Fruit fly (Drosophila melanogaster) whole organism, embryonic: Measurements from ENCODE around the gene Reg-2.
A peak's percentile ranks its signal among the peaks of the same experiment; 100 is the strongest.

Experiments used
- Aef1 ChIP-seq: fragments of 200-800 bp; sonication (Bioruptor generic); IDR thresholded peaks from 3 replicates; pipeline ENCODE4 v1.3.6; 2022; ENCODE audit warnings: missing biosample characterization, missing genetic modification characterization
- Antp ChIP-seq: fragments of 200-800 bp; sonication (Bioruptor generic); optimal IDR thresholded peaks from 3 replicates; lab custom pipeline; 2016; ENCODE audit warnings: missing biosample characterization, missing genetic modification characterization
- Atf6 ChIP-seq: fragments of 200-800 bp; sonication (Bioruptor generic); IDR thresholded peaks from 2 replicates; pipeline ENCODE4 v1.3.6; 2022; ENCODE audit warnings: missing biosample characterization, missing genetic modification characterization
- CG10366 ChIP-seq: fragments of 200-800 bp; sonication (Bioruptor generic); IDR thresholded peaks from 2 replicates; pipeline ENCODE4 v1.3.6; 2022; ENCODE audit warnings: missing biosample characterization, missing genetic modification characterization
- CG10462 ChIP-seq: fragments of 200-800 bp; sonication (Bioruptor generic); optimal IDR thresholded peaks from 2 replicates; lab custom pipeline; 2016; ENCODE audit warnings: missing biosample characterization, missing genetic modification characterization
- CG12104 ChIP-seq: fragments of 200-800 bp; sonication (Bioruptor generic); optimal IDR thresholded peaks from 3 replicates; lab custom pipeline; 2016; ENCODE audit warnings: missing biosample characterization, missing genetic modification characterization
- CG12659 ChIP-seq: fragments of 200-800 bp; sonication (Bioruptor generic); optimal IDR thresholded peaks from 3 replicates; lab custom pipeline; 2017; ENCODE audit warnings: mild to moderate bottlenecking, missing biosample characterization, missing genetic modification reagents, missing genetic modification characterization
- CG12942 ChIP-seq: fragments of 200-800 bp; sonication (Bioruptor generic); optimal IDR thresholded peaks from 3 replicates; lab custom pipeline; 2016; ENCODE audit warnings: missing biosample characterization, missing genetic modification characterization
- CG13123 ChIP-seq: fragments of 200-800 bp; sonication (Bioruptor generic); optimal IDR thresholded peaks from 2 replicates; lab custom pipeline; 2016; ENCODE audit warnings: missing biosample characterization, missing genetic modification characterization
- CG13424 ChIP-seq: fragments of 200-800 bp; sonication (Bioruptor generic); optimal IDR thresholded peaks from 2 replicates; lab custom pipeline; 2019; ENCODE audit warnings: missing biosample characterization, mild to moderate bottlenecking, missing genetic modification characterization, moderate library complexity
- CG14050 ChIP-seq: fragments of 200-800 bp; sonication (Bioruptor generic); IDR thresholded peaks from 3 replicates; pipeline ENCODE4 v1.3.6; 2022; ENCODE audit warnings: missing biosample characterization, missing genetic modification characterization
- CG16813 ChIP-seq: fragments of 200-800 bp; sonication (Bioruptor generic); IDR thresholded peaks from 3 replicates; pipeline ENCODE4 v1.3.6; 2022; ENCODE audit warnings: missing biosample characterization, missing genetic modification characterization; ENCODE audit not compliant: partially characterized antibody
- CG18599 ChIP-seq: fragments of 200-800 bp; sonication (Bioruptor generic); optimal IDR thresholded peaks from 3 replicates; lab custom pipeline; 2017; ENCODE audit warnings: missing biosample characterization, missing genetic modification characterization, mild to moderate bottlenecking, moderate library complexity, missing genetic modification reagents
- CG2120 ChIP-seq: fragments of 200-800 bp; sonication (Bioruptor generic); optimal IDR thresholded peaks from 3 replicates; lab custom pipeline; 2016; ENCODE audit warnings: missing biosample characterization, missing genetic modification characterization
- CG3065 ChIP-seq: fragments of 200-800 bp; sonication (Bioruptor generic); optimal IDR thresholded peaks from 2 replicates; lab custom pipeline; 2016; ENCODE audit warnings: missing biosample characterization, missing genetic modification characterization
- CG31224 ChIP-seq: fragments of 200-800 bp; sonication (Bioruptor generic); IDR thresholded peaks from 2 replicates; pipeline ENCODE4 v1.3.6; 2022; ENCODE audit warnings: missing biosample characterization, missing genetic modification characterization
- CG43689 ChIP-seq: fragments of 200-800 bp; sonication (Bioruptor generic); IDR thresholded peaks from 2 replicates; pipeline ENCODE4 v1.3.6; 2022; ENCODE audit warnings: missing biosample characterization, missing genetic modification characterization
- CG4424 ChIP-seq: fragments of 200-800 bp; sonication (Bioruptor generic); optimal IDR thresholded peaks from 3 replicates; lab custom pipeline; 2016; ENCODE audit warnings: missing biosample characterization, missing genetic modification characterization
- CG5180 ChIP-seq: fragments of 200-800 bp; sonication (Bioruptor generic); optimal IDR thresholded peaks from 3 replicates; lab custom pipeline; 2017; ENCODE audit warnings: missing biosample characterization, missing genetic modification characterization, mild to moderate bottlenecking, moderate library complexity, missing genetic modification reagents
- CG6683 ChIP-seq: fragments of 200-800 bp; sonication (Bioruptor generic); optimal IDR thresholded peaks from 2 replicates; lab custom pipeline; 2017; ENCODE audit warnings: missing biosample characterization, mild to moderate bottlenecking, missing genetic modification characterization, missing genetic modification reagents
- CG6813 ChIP-seq: fragments of 200-800 bp; sonication (Bioruptor generic); optimal IDR thresholded peaks from 2 replicates; lab custom pipeline; 2017; ENCODE audit warnings: missing biosample characterization, missing genetic modification characterization, mild to moderate bottlenecking, moderate library complexity, missing genetic modification reagents
- CG7928 ChIP-seq: fragments of 200-800 bp; sonication (Bioruptor generic); optimal IDR thresholded peaks from 2 replicates; lab custom pipeline; 2017; ENCODE audit warnings: missing biosample characterization, mild to moderate bottlenecking, missing genetic modification characterization
- CG8290 ChIP-seq, 3 experiments: fragments of 200-800 bp; sonication (Bioruptor generic); optimal IDR thresholded peaks; 2 replicates each; lab custom pipeline; 2016 to 2019; ENCODE audit warnings: missing biosample characterization in 3 of 3, missing genetic modification characterization in 3 of 3, mild to moderate bottlenecking in 2 of 3, moderate library complexity in 1 of 3
- CG8924 ChIP-seq: fragments of 200-800 bp; optimal IDR thresholded peaks from 3 replicates; lab custom pipeline; 2019; ENCODE audit warnings: missing biosample characterization, mild to moderate bottlenecking, missing genetic modification characterization, moderate library complexity
- D19B ChIP-seq: fragments of 200-800 bp; sonication (Bioruptor generic); optimal IDR thresholded peaks from 2 replicates; lab custom pipeline; 2017; ENCODE audit warnings: missing biosample characterization, mild to moderate bottlenecking, missing genetic modification characterization
- Fer1 ChIP-seq: fragments of 200-800 bp; sonication (Bioruptor generic); optimal IDR thresholded peaks from 2 replicates; lab custom pipeline; 2017; ENCODE audit warnings: missing biosample characterization, mild to moderate bottlenecking, missing genetic modification characterization
- GATAe ChIP-seq: fragments of 200-800 bp; sonication (Bioruptor generic); conservative IDR thresholded peaks from 2 replicates; pipeline ENCODE4 v1.3.6; 2022; ENCODE audit warnings: missing biosample characterization, missing genetic modification characterization
- H15 ChIP-seq: fragments of 200-800 bp; sonication (Bioruptor generic); IDR thresholded peaks from 3 replicates; pipeline ENCODE4 v1.3.6; 2022; ENCODE audit warnings: missing biosample characterization, missing genetic modification characterization
- Lhr ChIP-seq: fragments of 200-800 bp; sonication (Bioruptor generic); optimal IDR thresholded peaks from 3 replicates; lab custom pipeline; 2017; ENCODE audit warnings: mild to moderate bottlenecking, missing biosample characterization, missing genetic modification reagents, missing genetic modification characterization
- Mad ChIP-seq: fragments of 200-800 bp; sonication (Bioruptor generic); optimal IDR thresholded peaks from 2 replicates; lab custom pipeline; 2016; ENCODE audit warnings: missing biosample characterization, missing genetic modification characterization
- Nf-YA ChIP-seq: fragments of 200-800 bp; sonication (Bioruptor generic); IDR thresholded peaks from 2 replicates; pipeline ENCODE4 v1.3.6; 2022; ENCODE audit warnings: missing biosample characterization, missing genetic modification characterization
- Oaz ChIP-seq: fragments of 200-800 bp; sonication (Bioruptor generic); IDR thresholded peaks from 2 replicates; pipeline ENCODE4 v1.3.6; 2022; ENCODE audit warnings: missing biosample characterization, missing genetic modification characterization
- Optix ChIP-seq: fragments of 200-800 bp; sonication (Bioruptor generic); IDR thresholded peaks from 3 replicates; pipeline ENCODE4 v1.3.6; 2022; ENCODE audit warnings: missing biosample characterization, missing genetic modification characterization
- Rx ChIP-seq: fragments of 200-800 bp; sonication (Bioruptor generic); IDR thresholded peaks from 2 replicates; pipeline ENCODE4 v1.3.6; 2022; ENCODE audit warnings: missing biosample characterization, missing genetic modification characterization
- br ChIP-seq: fragments of >200 bp; optimal IDR thresholded peaks from 2 replicates; lab custom pipeline; 2017
- cas ChIP-seq: fragments of 200-800 bp; sonication (Bioruptor generic); IDR thresholded peaks from 2 replicates; pipeline ENCODE4 v1.3.6; 2022; ENCODE audit warnings: missing biosample characterization, missing genetic modification characterization
- grau ChIP-seq: fragments of 200-800 bp; optimal IDR thresholded peaks from 3 replicates; lab custom pipeline; 2019; ENCODE audit warnings: missing biosample characterization, mild to moderate bottlenecking, missing genetic modification characterization, moderate library complexity
- hth ChIP-seq: fragments of >200 bp; optimal IDR thresholded peaks from 2 replicates; lab custom pipeline; 2017; ENCODE audit warnings: inconsistent platforms
- jing ChIP-seq: fragments of 200-800 bp; sonication (Bioruptor generic); optimal IDR thresholded peaks from 2 replicates; lab custom pipeline; 2018; ENCODE audit warnings: missing biosample characterization, mild to moderate bottlenecking, missing genetic modification characterization
- lab ChIP-seq: fragments of 200-800 bp; sonication (Bioruptor generic); optimal IDR thresholded peaks from 3 replicates; lab custom pipeline; 2017; ENCODE audit warnings: missing biosample characterization, missing genetic modification characterization, mild to moderate bottlenecking, moderate library complexity, missing genetic modification reagents
- lbe ChIP-seq: fragments of 200-800 bp; sonication (Bioruptor generic); optimal IDR thresholded peaks from 2 replicates; lab custom pipeline; 2016; ENCODE audit warnings: missing biosample characterization, mild to moderate bottlenecking, missing genetic modification characterization
- nmo ChIP-seq: fragments of 200-800 bp; sonication (Bioruptor generic); optimal IDR thresholded peaks from 2 replicates; lab custom pipeline; 2018; ENCODE audit warnings: missing biosample characterization, mild to moderate bottlenecking, missing genetic modification characterization, moderate library complexity
- onecut ChIP-seq: fragments of 200-800 bp; sonication (Bioruptor generic); IDR thresholded peaks from 2 replicates; pipeline ENCODE4 v1.3.6; 2022; ENCODE audit warnings: missing biosample characterization, missing genetic modification characterization
- otp ChIP-seq: fragments of 200-800 bp; sonication (Bioruptor generic); IDR thresholded peaks from 3 replicates; pipeline ENCODE4, ENCODE4 v1.3.6; 2022; ENCODE audit warnings: missing biosample characterization, missing genetic modification characterization
- prd ChIP-seq, 3 experiments: fragments of >200 bp in 2 of 3; fragments of 200-800 bp in 1 of 3; sonication (Bioruptor generic) in 1 of 3; optimal IDR thresholded peaks in 2 of 3; IDR thresholded peaks in 1 of 3; 2 replicates in 2 of 3; 3 replicates in 1 of 3; pipeline versions ENCODE4 v1.3.6 to Lab custom; 2017 to 2022; ENCODE audit warnings: missing biosample characterization in 1 of 3, missing genetic modification characterization in 1 of 3
- salm ChIP-seq: fragments of 200-800 bp; sonication (Bioruptor generic); optimal IDR thresholded peaks from 2 replicates; lab custom pipeline; 2018; ENCODE audit warnings: missing biosample characterization, mild to moderate bottlenecking, missing genetic modification characterization
- tgo ChIP-seq: fragments of 200-800 bp; sonication (Bioruptor generic); IDR thresholded peaks from 3 replicates; pipeline ENCODE4 v1.3.6; 2022; ENCODE audit warnings: missing biosample characterization, missing genetic modification characterization
- vfl ChIP-seq: fragments of 200-800 bp; sonication (Bioruptor generic); optimal IDR thresholded peaks from 2 replicates; lab custom pipeline; 2016; ENCODE audit warnings: missing biosample characterization, missing genetic modification characterization
- zf30C ChIP-seq: fragments of 200-800 bp; sonication (Bioruptor generic); optimal IDR thresholded peaks from 3 replicates; lab custom pipeline; 2018; ENCODE audit warnings: missing biosample characterization, mild to moderate bottlenecking, missing genetic modification characterization

Gene Reg-2

DNA sequence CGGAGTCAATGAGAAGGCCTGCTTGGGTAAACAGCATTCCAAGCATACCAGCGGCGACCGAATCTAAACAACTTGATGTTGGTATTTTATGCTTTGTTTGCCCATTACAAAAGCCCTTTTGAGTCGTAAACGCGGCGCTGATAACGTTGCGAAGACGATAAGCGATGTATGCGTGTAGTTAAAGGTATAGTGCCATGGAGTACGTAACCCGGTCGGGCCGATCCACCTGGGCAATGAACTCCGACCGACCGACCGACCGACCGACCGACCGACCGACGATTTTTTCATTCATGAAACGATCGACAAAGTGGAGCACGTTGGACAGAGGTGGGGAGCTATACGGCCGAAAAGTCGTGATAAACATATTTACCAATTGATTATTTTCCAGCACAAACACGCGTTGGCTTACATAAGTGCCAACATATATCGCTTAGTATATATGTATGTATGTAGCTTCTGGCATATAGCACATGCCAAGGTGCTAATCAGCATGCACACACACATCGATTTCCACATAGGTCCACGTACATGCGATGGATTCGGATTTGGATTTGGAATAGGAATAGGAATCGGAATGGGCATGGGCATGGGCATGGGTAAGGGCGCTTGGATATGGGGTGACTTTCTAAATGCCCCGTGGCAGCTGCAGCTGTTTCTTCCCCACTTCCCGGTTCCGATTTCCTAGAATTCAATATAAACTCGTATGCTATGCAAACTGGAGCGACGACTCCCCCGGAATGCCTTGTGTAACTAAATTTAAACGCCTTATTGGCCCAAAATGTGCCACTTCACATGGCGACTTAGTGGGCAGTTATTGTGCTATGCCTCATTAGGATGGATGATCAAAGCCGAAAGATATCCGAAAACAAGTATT is 36.7 kb upstream of the Reg-2 start (continued):
- TF ChIP-seq Lhr (GFP tag; lab: Kevin White, UChicago) (no peak), CG7928 (GFP tag; lab: Kevin White, UChicago) (no peak), hth (lab: Kevin White, UChicago) (no peak), CG5180 (no peak), CG3065 (no peak), prd (optimal IDR thresholded peaks at IDR 0.05; lab: Kevin White, UChicago) (no peak), prd (GFP tag; IDR thresholded peaks at IDR 0.05; lab: Robert Waterston, UW) (no peak), salm (tag; lab: Kevin White, UChicago) (no peak), D19B (GFP tag; lab: Kevin White, UChicago) (no peak), otp (0 out of 3 replicates have a peak, but pooled peaks have one; percentile 6), CG16813 (GFP tag; lab: Robert Waterston, UW) (no peak), CG6813 (GFP tag; lab: Kevin White, UChicago) (peak; percentile 66), CG8290 (GFP tag; optimal IDR thresholded peaks at IDR 0.05; lab: Kevin White, UChicago) (no peak), CG8290 (tag; optimal IDR thresholded peaks at IDR 0.05; lab: Kevin White, UChicago) (peak; percentile 40 to 58), cas (GFP tag; lab: Robert Waterston, UW) (0 out of 2 replicates have a peak, but pooled peaks have one; percentile 7), H15 (GFP tag; lab: Robert Waterston, UW) (no peak), CG12942 (GFP tag; lab: Kevin White, UChicago) (no peak), onecut (GFP tag; lab: Robert Waterston, UW) (peak; percentile 30), CG13424 (tag; lab: Kevin White, UChicago) (no peak), Aef1 (GFP tag; lab: Robert Waterston, UW) (no peak), CG12104 (GFP tag; lab: Kevin White, UChicago) (no peak), nmo (GFP tag; lab: Kevin White, UChicago) (no peak), tgo (no peak), jing (GFP tag; lab: Kevin White, UChicago) (no peak), CG8924 (tag; lab: Kevin White, UChicago) (no peak), CG31224 (GFP tag; lab: Robert Waterston, UW) (no peak), Antp (GFP tag; lab: Kevin White, UChicago) (no peak), CG18599 (GFP tag; lab: Kevin White, UChicago) (peak; percentile 67), Nf-YA (GFP tag; lab: Robert Waterston, UW) (no peak), Fer1 (GFP tag; lab: Kevin White, UChicago) (no peak), lbe (GFP tag; lab: Kevin White, UChicago) (no peak), Atf6 (GFP tag; lab: Robert Waterston, UW) (no peak), grau (tag; lab: Kevin White, UChicago) (no peak), CG10462 (no peak), CG10366 (no peak), CG43689 (GFP tag; lab: Robert Waterston, UW) (no peak), GATAe (GFP tag; lab: Robert Waterston, UW) (no peak), lab (peak; percentile 68), zf30C (GFP tag; lab: Kevin White, UChicago) (no peak), CG14050 (GFP tag; lab: Robert Waterston, UW) (no peak), br (lab: Kevin White, UChicago) (no peak), Oaz (no peak), vfl (GFP tag; lab: Kevin White, UChicago) (no peak), CG12659 (peak; percentile 20), CG4424 (no peak), CG2120 (GFP tag; lab: Kevin White, UChicago) (no peak), CG13123 (GFP tag; lab: Kevin White, UChicago) (no peak), Optix (GFP tag; lab: Robert Waterston, UW) (0 out of 3 replicates have a peak, but pooled peaks have one; percentile 39), CG6683 (GFP tag; lab: Kevin White, UChicago) (no peak), Mad (peak; percentile 31), Rx (GFP tag; lab: Robert Waterston, UW) (no peak)
